Fruit fly (Drosophila melanogaster): Measurements from ENCODE around the gene RhoL.

RhoL gene

DNA sequence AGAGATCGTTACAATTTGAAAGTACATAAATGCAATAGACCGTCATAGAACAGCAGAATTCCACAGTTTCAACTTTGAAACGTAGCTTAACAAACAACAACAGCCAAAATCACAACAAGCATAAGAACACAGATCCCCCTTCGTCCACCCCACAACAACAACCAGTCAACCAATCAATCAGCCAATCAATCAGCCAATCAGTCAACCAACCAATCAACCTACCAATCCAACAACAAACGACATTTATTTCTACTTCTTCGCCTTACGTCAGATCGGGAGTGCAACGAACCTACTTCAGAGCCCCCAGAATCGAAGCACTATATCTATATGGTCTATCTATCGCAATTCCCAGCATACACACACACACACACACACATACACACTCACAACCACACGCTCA lies 51.7 kb downstream of the RhoL start:
- TF ChIP-seq CG7101 (tag; optimal IDR thresholded peaks at IDR 0.05) = no peak
- TF ChIP-seq Hr96 (GFP tag; optimal IDR thresholded peaks at IDR 0.05) = no peak
- TF ChIP-seq CG1620 (GFP tag; optimal IDR thresholded peaks at IDR 0.05) = no peak
- no peak for TF ChIP-seq CG12768 (GFP tag; optimal IDR thresholded peaks at IDR 0.05)
- no peak for TF ChIP-seq CG33017 (tag; optimal IDR thresholded peaks at IDR 0.05)
- no peak for TF ChIP-seq bab1 (GFP tag; optimal IDR thresholded peaks at IDR 0.05)
- TF ChIP-seq Mnt (GFP tag; optimal IDR thresholded peaks at IDR 0.05) = no peak

DNA sequence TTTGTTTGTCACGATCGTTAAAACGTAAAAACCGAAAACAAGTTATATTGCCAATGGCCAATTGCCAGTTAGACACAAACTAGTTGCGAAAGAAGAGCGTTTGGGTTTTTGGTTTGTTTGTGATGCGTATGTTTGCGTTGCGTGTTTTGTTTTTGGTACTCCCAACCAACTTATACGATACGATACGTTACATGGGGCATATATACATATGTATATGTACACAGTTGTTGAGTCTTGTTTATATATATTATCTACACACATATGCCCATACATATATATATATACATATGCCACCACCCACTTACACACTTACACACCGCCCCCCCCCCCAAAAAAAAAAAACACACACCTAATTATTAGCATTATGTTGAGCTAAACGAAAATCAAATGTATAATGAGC lies 54.1 kb downstream of the RhoL start:
- TF ChIP-seq Hr96 (GFP tag; optimal IDR thresholded peaks at IDR 0.05) (no peak), Crg-1 (GFP tag; optimal IDR thresholded peaks at IDR 0.05) (no peak), toe (GFP tag; optimal IDR thresholded peaks at IDR 0.05) (no peak), CG1620 (GFP tag; optimal IDR thresholded peaks at IDR 0.05) (no peak), CG12768 (GFP tag; optimal IDR thresholded peaks at IDR 0.05) (no peak), ovo (GFP tag; optimal IDR thresholded peaks at IDR 0.05) (no peak), CG7101 (tag; optimal IDR thresholded peaks at IDR 0.05) (no peak), CG5204 (GFP tag; optimal IDR thresholded peaks at IDR 0.05) (no peak), Clk (GFP tag; optimal IDR thresholded peaks at IDR 0.05) (no peak), kay (GFP tag; ENCODE audit: borderline replicate concordance) (no peak), tj (GFP tag; optimal IDR thresholded peaks at IDR 0.05) (no peak), cic (GFP tag; optimal IDR thresholded peaks at IDR 0.05) (no peak), CG11617 (GFP tag; optimal IDR thresholded peaks at IDR 0.05) (no peak), CG33017 (tag; optimal IDR thresholded peaks at IDR 0.05) (no peak)
